Worm (Caenorhabditis elegans) whole organism, L3 larva: Measurements from ENCODE around the gene try-8.

Experiments used
- egl-5 ChIP-seq: fragments of 150-350 bp; optimal IDR thresholded peaks from 2 replicates; lab custom pipeline; 2017; ENCODE audit warnings: missing biosample characterization, missing genetic modification reagents, missing genetic modification characterization, inconsistent platforms
- elt-3 ChIP-seq, 3 experiments: fragments of 150-350 bp in 1 of 3; sonication (generic microtip) in 2 of 3; optimal IDR thresholded peaks; 2 replicates in 2 of 3; 4 replicates in 1 of 3; lab custom pipeline; 2014 to 2017; ENCODE audit warnings: missing biosample characterization in 3 of 3, missing genetic modification characterization in 3 of 3
- mdl-1 ChIP-seq: fragments of 150-350 bp; optimal IDR thresholded peaks from 2 replicates; lab custom pipeline; 2014; ENCODE audit warnings: missing biosample characterization, missing genetic modification characterization
- nfya-1 ChIP-seq: sonication (generic microtip); optimal IDR thresholded peaks from 2 replicates; lab custom pipeline; 2017; ENCODE audit warnings: missing genetic modification characterization, mild to moderate bottlenecking, missing compliant biosample characterization, antibody characterized with exemption, moderate library complexity; ENCODE audit not compliant: insufficient read depth
- nhr-11 ChIP-seq: fragments of 150-350 bp; optimal IDR thresholded peaks from 2 replicates; lab custom pipeline; 2014; ENCODE audit warnings: missing biosample characterization, missing genetic modification characterization
- nhr-12 ChIP-seq: fragments of 150-350 bp; optimal IDR thresholded peaks from 2 replicates; lab custom pipeline; 2014; ENCODE audit warnings: missing biosample characterization, missing genetic modification characterization
- pha-4 ChIP-seq: fragments of 150-350 bp; optimal IDR thresholded peaks from 2 replicates; lab custom pipeline; 2014; ENCODE audit warnings: missing biosample characterization, missing genetic modification reagents, missing genetic modification characterization
- skn-1 ChIP-seq: fragments of 150-350 bp; optimal IDR thresholded peaks from 2 replicates; lab custom pipeline; 2014; ENCODE audit warnings: missing biosample characterization, missing genetic modification characterization
- snpc-4 ChIP-seq: fragments of 150-350 bp; optimal IDR thresholded peaks from 2 replicates; lab custom pipeline; 2014; ENCODE audit warnings: missing biosample characterization, missing genetic modification characterization
- zag-1 ChIP-seq: fragments of 150-350 bp; optimal IDR thresholded peaks from 2 replicates; lab custom pipeline; 2014; ENCODE audit warnings: missing biosample characterization, missing genetic modification characterization
- ztf-11 ChIP-seq: fragments of 150-350 bp; optimal IDR thresholded peaks from 2 replicates; lab custom pipeline; 2014; ENCODE audit warnings: missing biosample characterization, missing genetic modification characterization

ce11 chrV:7454236-7454635 lies at the start of gene try-8:
- TF ChIP-seq snpc-4 (tag; lab: Kevin White, UChicago) = no peak
- TF ChIP-seq elt-3 (tag; optimal IDR thresholded peaks at IDR 0.05; lab: Kevin White, UChicago) = no peak
- no peak for TF ChIP-seq skn-1
- TF ChIP-seq nhr-11 (tag; lab: Kevin White, UChicago) = no peak
- no peak for TF ChIP-seq zag-1 (tag; lab: Kevin White, UChicago)
- TF ChIP-seq nfya-1 (tag; lab: Kevin White, UChicago) = no peak
- no peak for TF ChIP-seq egl-5
- TF ChIP-seq ztf-11 (tag; lab: Kevin White, UChicago) = no peak
- TF ChIP-seq mdl-1 = no peak
- no peak for TF ChIP-seq nhr-12 (tag; lab: Kevin White, UChicago)
- no peak for TF ChIP-seq pha-4
